Fruit fly (Drosophila melanogaster) whole organism, prepupa: ENCODE data around the gene eIF4A.

Source experiments
- Blimp-1 ChIP-seq: fragments of 200-800 bp; sonication (Bioruptor generic); optimal IDR thresholded peaks from 3 replicates; lab custom pipeline; 2017; ENCODE audit warnings: missing biosample characterization, missing genetic modification characterization, mild to moderate bottlenecking, moderate library complexity, missing genetic modification reagents
- CG10631 ChIP-seq: fragments of 200-800 bp; sonication (Bioruptor generic); optimal IDR thresholded peaks from 2 replicates; lab custom pipeline; 2016; ENCODE audit warnings: missing biosample characterization, missing genetic modification characterization
- CG10669 ChIP-seq: fragments of 200-800 bp; sonication (Bioruptor generic); optimal IDR thresholded peaks from 3 replicates; lab custom pipeline; 2018; ENCODE audit warnings: missing biosample characterization, mild to moderate bottlenecking, missing genetic modification characterization, moderate library complexity
- CG1621 ChIP-seq: fragments of 200-800 bp; sonication (Bioruptor generic); optimal IDR thresholded peaks from 3 replicates; lab custom pipeline; 2018; ENCODE audit warnings: missing biosample characterization, mild to moderate bottlenecking, missing genetic modification characterization
- CG34406 ChIP-seq: fragments of 200-800 bp; sonication (Bioruptor generic); optimal IDR thresholded peaks from 3 replicates; lab custom pipeline; 2016; ENCODE audit warnings: missing biosample characterization, missing genetic modification characterization
- CG6163 ChIP-seq: fragments of 200-800 bp; sonication (Bioruptor generic); IDR thresholded peaks from 3 replicates; pipeline ENCODE4 v1.3.6; 2022; ENCODE audit warnings: missing biosample characterization, missing genetic modification characterization
- CG6276 ChIP-seq: fragments of 200-800 bp; sonication (Bioruptor generic); optimal IDR thresholded peaks from 2 replicates; lab custom pipeline; 2017; ENCODE audit warnings: missing biosample characterization, mild to moderate bottlenecking, missing genetic modification characterization
- CG6808 ChIP-seq: fragments of 200-800 bp; sonication (Bioruptor generic); optimal IDR thresholded peaks from 3 replicates; lab custom pipeline; 2017; ENCODE audit warnings: missing biosample characterization, missing genetic modification characterization, mild to moderate bottlenecking, moderate library complexity, missing genetic modification reagents
- CG6854 ChIP-seq: fragments of 200-800 bp; sonication (Bioruptor generic); optimal IDR thresholded peaks from 2 replicates; lab custom pipeline; 2017; ENCODE audit warnings: missing biosample characterization, mild to moderate bottlenecking, missing genetic modification characterization
- CG7368 ChIP-seq: fragments of 200-800 bp; sonication (Bioruptor generic); optimal IDR thresholded peaks from 3 replicates; lab custom pipeline; 2016; ENCODE audit warnings: missing biosample characterization, missing genetic modification characterization
- CG8119 ChIP-seq: fragments of 200-800 bp; sonication (Bioruptor generic); IDR thresholded peaks from 3 replicates; pipeline ENCODE4 v1.3.6; 2022; ENCODE audit warnings: missing biosample characterization, missing genetic modification characterization
- CG8319 ChIP-seq: fragments of 200-800 bp; sonication (Bioruptor generic); optimal IDR thresholded peaks from 3 replicates; lab custom pipeline; 2016; ENCODE audit warnings: missing biosample characterization, missing genetic modification characterization
- CG8632 ChIP-seq: fragments of 200-800 bp; sonication (Bioruptor generic); optimal IDR thresholded peaks from 3 replicates; lab custom pipeline; 2016; ENCODE audit warnings: missing biosample characterization, missing genetic modification characterization
- CG9139 ChIP-seq: fragments of 200-800 bp; sonication (Bioruptor generic); optimal IDR thresholded peaks from 3 replicates; lab custom pipeline; 2017; ENCODE audit warnings: missing biosample characterization, mild to moderate bottlenecking, missing genetic modification characterization
- Eip78C ChIP-seq: fragments of 200-800 bp; sonication (Bioruptor generic); peaks from one replicate; lab custom pipeline; 2016; ENCODE audit warnings: missing biosample characterization, missing genetic modification characterization
- Ets21C ChIP-seq: fragments of 200-800 bp; sonication (Bioruptor generic); optimal IDR thresholded peaks from 3 replicates; lab custom pipeline; 2016; ENCODE audit warnings: missing biosample characterization, missing genetic modification characterization
- Hr39 ChIP-seq: fragments of 200-800 bp; sonication (Bioruptor generic); optimal IDR thresholded peaks from 2 replicates; lab custom pipeline; 2016; ENCODE audit warnings: missing biosample characterization, missing genetic modification characterization
- Lpt ChIP-seq: fragments of 200-800 bp; sonication (Bioruptor generic); optimal IDR thresholded peaks from 3 replicates; lab custom pipeline; 2016; ENCODE audit warnings: missing biosample characterization, missing genetic modification characterization
- achi ChIP-seq: fragments of 200-800 bp; sonication (Bioruptor generic); optimal IDR thresholded peaks from 3 replicates; lab custom pipeline; 2016; ENCODE audit warnings: missing biosample characterization, missing genetic modification characterization
- dac ChIP-seq: fragments of 200-800 bp; sonication (Bioruptor generic); optimal IDR thresholded peaks from 2 replicates; lab custom pipeline; 2017; ENCODE audit warnings: missing biosample characterization, mild to moderate bottlenecking, missing genetic modification characterization
- eg ChIP-seq: fragments of 200-800 bp; sonication (Bioruptor generic); IDR thresholded peaks from 3 replicates; pipeline ENCODE4 v1.3.6; 2022; ENCODE audit warnings: missing biosample characterization, missing genetic modification characterization
- esn ChIP-seq: fragments of 200-800 bp; sonication (Bioruptor generic); optimal IDR thresholded peaks from 2 replicates; lab custom pipeline; 2016; ENCODE audit warnings: missing biosample characterization, mild to moderate bottlenecking, missing genetic modification characterization, moderate library complexity
- fd59A ChIP-seq: fragments of 200-800 bp; sonication (Bioruptor generic); optimal IDR thresholded peaks from 2 replicates; lab custom pipeline; 2017; ENCODE audit warnings: missing biosample characterization, mild to moderate bottlenecking, missing genetic modification characterization, missing genetic modification reagents
- pdm3 ChIP-seq: fragments of 200-800 bp; sonication (Bioruptor generic); optimal IDR thresholded peaks from 3 replicates; lab custom pipeline; 2016; ENCODE audit warnings: missing biosample characterization, missing genetic modification characterization
- salr ChIP-seq, 2 experiments: fragments of 200-800 bp; sonication (Bioruptor generic); optimal IDR thresholded peaks; 3 replicates each; lab custom pipeline; 2016 to 2018; ENCODE audit warnings: missing biosample characterization in 2 of 2, missing genetic modification characterization in 2 of 2, mild to moderate bottlenecking in 1 of 2
- spab ChIP-seq: fragments of 200-800 bp; sonication (Bioruptor generic); optimal IDR thresholded peaks from 2 replicates; lab custom pipeline; 2017; ENCODE audit warnings: missing biosample characterization, mild to moderate bottlenecking, missing genetic modification characterization, missing genetic modification reagents
- ss ChIP-seq, 2 experiments: fragments of 200-800 bp; sonication (Bioruptor generic); optimal IDR thresholded peaks; 2 replicates in 1 of 2; 3 replicates in 1 of 2; lab custom pipeline; 2017 to 2018; ENCODE audit warnings: mild to moderate bottlenecking in 2 of 2, missing biosample characterization in 2 of 2, missing genetic modification characterization in 2 of 2, moderate library complexity in 1 of 2
- svp ChIP-seq: fragments of 200-800 bp; sonication (Bioruptor generic); peaks from one replicate; lab custom pipeline; 2016; ENCODE audit warnings: missing biosample characterization, missing genetic modification characterization
- vri ChIP-seq: fragments of 200-800 bp; sonication (Bioruptor generic); optimal IDR thresholded peaks from 3 replicates; lab custom pipeline; 2016; ENCODE audit warnings: missing biosample characterization, mild to moderate bottlenecking, missing genetic modification characterization

Gene eIF4A

DNA sequence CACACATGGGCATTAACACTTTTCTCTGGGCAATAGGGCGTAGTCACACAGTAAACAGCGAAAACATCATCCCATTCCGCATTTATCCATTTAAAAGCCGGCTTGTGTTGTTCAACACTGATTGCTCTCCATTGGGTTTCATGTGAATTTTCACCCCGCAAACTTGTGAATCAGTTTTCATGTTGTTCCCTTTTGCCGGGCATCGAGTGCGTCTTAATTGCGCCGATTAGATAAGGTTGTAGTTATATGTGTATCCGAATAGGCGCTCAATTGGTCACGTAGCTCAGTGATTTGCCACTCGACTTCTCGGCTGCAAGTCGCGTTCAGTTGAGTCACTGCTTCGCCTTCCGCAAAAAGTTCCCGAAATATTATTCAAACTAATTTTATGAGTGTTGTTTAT is 5.4 kb downstream of the eIF4A start:
- peak; percentile 35 for TF ChIP-seq vri (GFP tag; lab: Kevin White, UChicago)
- TF ChIP-seq fd59A (GFP tag; lab: Kevin White, UChicago), result no peak
- no peak for TF ChIP-seq CG10631 (GFP tag; lab: Kevin White, UChicago)

DNA sequence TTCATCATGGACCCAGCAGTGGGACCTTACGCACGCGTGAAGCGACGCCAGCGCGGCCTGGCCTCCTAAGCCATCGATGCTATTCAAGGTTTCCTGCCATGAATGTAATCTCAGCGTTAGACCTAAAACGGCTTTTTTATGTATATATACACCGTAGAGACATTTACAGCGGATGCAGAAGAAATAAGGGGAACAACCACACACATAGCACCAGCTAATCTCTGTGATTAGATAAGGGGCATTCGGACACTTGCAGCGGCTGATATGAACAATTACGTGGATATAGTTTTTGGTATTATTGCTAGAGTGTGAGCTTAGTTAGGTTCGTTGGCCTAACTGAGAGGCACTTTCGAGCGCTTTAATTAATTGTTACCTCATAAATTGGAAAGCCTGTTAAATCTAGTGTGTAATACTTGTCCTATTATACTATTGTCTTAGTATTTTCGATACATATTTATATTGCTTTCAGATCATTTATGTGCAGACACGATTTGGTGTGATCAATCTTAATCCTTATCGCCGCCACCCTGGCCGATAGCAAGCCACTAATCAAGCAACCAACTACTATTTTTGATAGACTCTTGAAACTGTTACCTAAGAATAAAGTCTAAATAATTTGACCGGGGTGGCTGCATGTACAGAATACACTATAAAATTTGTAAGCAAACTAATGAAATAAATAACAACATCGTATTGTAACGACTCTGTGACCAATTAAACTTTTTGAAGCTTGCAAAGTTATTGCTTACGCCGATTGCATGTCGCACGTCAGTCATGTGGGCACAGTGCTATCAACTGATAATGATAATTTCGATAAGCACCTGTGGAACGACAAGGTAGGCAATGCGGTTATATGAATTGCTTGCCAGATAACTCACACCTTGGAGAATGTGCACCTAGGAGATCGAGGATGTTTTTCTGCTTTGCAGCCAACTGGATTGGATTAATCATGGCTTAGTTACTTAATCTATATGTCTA is 6.8 kb downstream of the eIF4A start:
- TF ChIP-seq Hr39 (GFP tag; lab: Kevin White, UChicago), result no peak
- TF ChIP-seq vri (GFP tag; lab: Kevin White, UChicago), result peak; percentile 39

DNA sequence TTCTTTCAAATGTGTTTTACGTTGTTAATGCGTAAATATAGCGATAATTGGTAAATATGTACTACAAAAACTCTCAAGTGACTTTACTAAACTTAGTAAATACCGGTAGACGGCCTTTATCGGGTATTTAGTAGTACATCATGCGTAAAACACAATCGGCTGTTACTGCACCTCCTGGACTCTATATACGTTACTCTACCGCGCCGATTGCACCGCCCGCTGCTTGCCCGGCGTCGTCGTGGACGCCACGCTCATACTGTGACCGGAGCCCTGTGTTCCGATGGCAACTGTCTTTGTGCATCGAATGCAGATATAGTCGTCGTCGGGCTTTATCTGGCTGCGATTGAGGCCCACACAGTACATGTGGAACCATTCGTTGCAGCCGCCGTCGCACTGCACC is 8.9 kb downstream of the eIF4A start:
- no peak for TF ChIP-seq CG6854
- TF ChIP-seq spab (GFP tag; lab: Kevin White, UChicago), result peak; percentile 3
- peak; percentile 54 for TF ChIP-seq Eip78C (GFP tag; lab: Kevin White, UChicago)
- peak; percentile 31; the same call in 1 of the 3 replicates for TF ChIP-seq eg (GFP tag; lab: Robert Waterston, UW)
- TF ChIP-seq CG6808 (GFP tag; lab: Kevin White, UChicago), result peak; percentile 39
- TF ChIP-seq ss (GFP tag; optimal IDR thresholded peaks at IDR 0.05; lab: Kevin White, UChicago), result peak in 1 of 2 experiments; percentile 49

DNA sequence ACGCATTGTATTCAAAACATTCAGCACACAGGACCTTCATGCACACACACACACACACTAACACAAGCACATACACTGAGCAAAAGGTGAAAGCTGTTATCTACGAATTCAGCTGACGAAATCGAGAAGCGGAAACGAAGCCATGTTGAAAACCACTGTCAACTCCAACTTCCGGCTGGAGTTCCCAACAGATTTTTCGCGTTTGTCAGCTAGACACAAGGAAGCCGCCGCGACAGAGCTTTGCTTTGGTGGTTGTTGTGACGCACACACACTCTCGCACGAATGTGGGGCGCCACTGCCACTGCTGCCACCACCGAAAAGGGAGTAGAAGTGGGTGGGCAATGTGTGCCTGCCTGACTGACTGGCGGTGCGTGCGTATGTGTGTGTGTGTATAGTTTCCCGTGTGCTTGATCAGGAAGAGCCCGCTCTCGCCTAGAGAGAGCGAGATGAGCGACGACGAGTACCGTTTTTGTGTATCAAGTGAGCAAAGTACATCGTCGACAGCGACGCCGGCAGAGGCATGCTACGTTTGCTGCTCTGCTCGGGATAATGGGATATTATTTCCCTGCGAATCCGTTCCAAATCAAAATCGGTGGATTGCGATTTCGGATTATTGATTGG is 16.2 kb downstream of the eIF4A start:
- TF ChIP-seq Eip78C (GFP tag; lab: Kevin White, UChicago) (peak; percentile 71), CG10669 (GFP tag; lab: Kevin White, UChicago) (peak; percentile 39), CG34406 (GFP tag; lab: Kevin White, UChicago) (peak; percentile 29), CG8632 (GFP tag; lab: Kevin White, UChicago) (peak; percentile 44), CG9139 (GFP tag; lab: Kevin White, UChicago) (peak; percentile 57), achi (GFP tag; lab: Kevin White, UChicago) (peak; percentile 72), salr (GFP tag; optimal IDR thresholded peaks at IDR 0.05; lab: Kevin White, UChicago) (peak in 1 of 2 experiments; percentile 8), pdm3 (GFP tag; lab: Kevin White, UChicago) (no peak), CG8119 (GFP tag; lab: Robert Waterston, UW) (peak; percentile 35; the same call in 1 of the 3 replicates), CG8319 (GFP tag; lab: Kevin White, UChicago) (peak; percentile 12), CG6163 (GFP tag; lab: Robert Waterston, UW) (0 out of 3 replicates have a peak, but pooled peaks have one; percentile 50), spab (GFP tag; lab: Kevin White, UChicago) (peak; percentile 55), CG6854 (peak; percentile 69), Lpt (GFP tag; lab: Kevin White, UChicago) (no peak), CG6808 (GFP tag; lab: Kevin White, UChicago) (peak; percentile 60), eg (GFP tag; lab: Robert Waterston, UW) (no peak), CG7368 (GFP tag; lab: Kevin White, UChicago) (peak; percentile 12), ss (GFP tag; optimal IDR thresholded peaks at IDR 0.05; lab: Kevin White, UChicago) (peak; percentile 30 to 78), esn (GFP tag; lab: Kevin White, UChicago) (peak; percentile 45), fd59A (GFP tag; lab: Kevin White, UChicago) (peak; percentile 16), CG1621 (peak; percentile 37), CG6276 (GFP tag; lab: Kevin White, UChicago) (peak; percentile 22), Blimp-1 (GFP tag; lab: Kevin White, UChicago) (peak; percentile 50), dac (GFP tag; lab: Kevin White, UChicago) (no peak), svp (GFP tag; lab: Kevin White, UChicago) (no peak), Ets21C (no peak)
